Fruit fly (Drosophila melanogaster): ENCODE data around the gene CG42537.
A peak's percentile ranks its signal among the peaks of the same experiment; 100 is the strongest.

CG42537 gene

dm6 chr3R:6397611-6398092 is 20.1 kb downstream of the CG42537 start (continued):
- TF ChIP-seq Hmr (GFP tag; optimal IDR thresholded peaks at IDR 0.05), result peak; percentile 19
- no peak for TF ChIP-seq CG31224 (GFP tag; IDR thresholded peaks at IDR 0.05)
- TF ChIP-seq CG10274 (GFP tag; optimal IDR thresholded peaks at IDR 0.05), result peak; percentile 23
- TF ChIP-seq CG7786 (GFP tag; optimal IDR thresholded peaks at IDR 0.05), result peak; percentile 45
- TF ChIP-seq CG1233 (GFP tag; optimal IDR thresholded peaks at IDR 0.05), result peak; percentile 10
- peak; percentile 27; the same call in 1 of the 2 replicates for TF ChIP-seq al (GFP tag; IDR thresholded peaks at IDR 0.05)
- TF ChIP-seq CG7271 (tag; optimal IDR thresholded peaks at IDR 0.05), result no peak
- TF ChIP-seq crol (GFP tag; IDR thresholded peaks at IDR 0.05), result peak; percentile 52
- peak; percentile 28; the same call in 1 of the 2 replicates for TF ChIP-seq ssp (GFP tag; IDR thresholded peaks at IDR 0.05)
- no peak for TF ChIP-seq pum (GFP tag; optimal IDR thresholded peaks at IDR 0.05)
- TF ChIP-seq lbe (GFP tag; optimal IDR thresholded peaks at IDR 0.05), result no peak
- no peak for TF ChIP-seq cato (GFP tag; optimal IDR thresholded peaks at IDR 0.05; ENCODE audit: borderline replicate concordance)
- TF ChIP-seq dmrt99B (tag; optimal IDR thresholded peaks at IDR 0.05), result peak; percentile 56
- TF ChIP-seq CG5953 (GFP tag; IDR thresholded peaks at IDR 0.05), result no peak
- TF ChIP-seq CG11504 (tag; optimal IDR thresholded peaks at IDR 0.05), result peak; percentile 53
- no peak for TF ChIP-seq CG10147 (GFP tag; optimal IDR thresholded peaks at IDR 0.05)
- peak; percentile 6 for TF ChIP-seq CG17359 (tag; optimal IDR thresholded peaks at IDR 0.05)
- TF ChIP-seq Dbx (GFP tag; IDR thresholded peaks at IDR 0.05), result no peak
- TF ChIP-seq CG10431 (GFP tag; optimal IDR thresholded peaks at IDR 0.05), result no peak
- TF ChIP-seq ato (GFP tag; IDR thresholded peaks at IDR 0.05; ENCODE audit: partially characterized antibody), result no peak
- no peak for TF ChIP-seq yki (optimal IDR thresholded peaks at IDR 0.05)
- TF ChIP-seq bbx (GFP tag; IDR thresholded peaks at IDR 0.05; ENCODE audit: partially characterized antibody), result 0 out of 2 replicates have a peak, but pooled peaks have one; percentile 24
- peak; percentile 58; the same call in 1 of the 3 replicates for TF ChIP-seq hb (GFP tag; IDR thresholded peaks at IDR 0.05; ENCODE audit: partially characterized antibody)
- TF ChIP-seq CG1024 (GFP tag; IDR thresholded peaks at IDR 0.05), result no peak
- 0 out of 3 replicates have a peak, but pooled peaks have one; percentile 52 for TF ChIP-seq dysf (GFP tag; IDR thresholded peaks at IDR 0.05)
- TF ChIP-seq CG12769 (tag; optimal IDR thresholded peaks at IDR 0.05), result peak; percentile 7
- TF ChIP-seq pb (GFP tag; optimal IDR thresholded peaks at IDR 0.05), result no peak
- TF ChIP-seq gcm (GFP tag; optimal IDR thresholded peaks at IDR 0.05), result no peak
- TF ChIP-seq CG17361 (GFP tag; IDR thresholded peaks at IDR 0.05), result peak; percentile 36; the same call in 1 of the 3 replicates
- no peak for TF ChIP-seq br (optimal IDR thresholded peaks at IDR 0.05)
- TF ChIP-seq zen (tag; optimal IDR thresholded peaks at IDR 0.05), result no peak
- TF ChIP-seq gsb-n (tag; optimal IDR thresholded peaks at IDR 0.05), result no peak
- TF ChIP-seq sisA (GFP tag; IDR thresholded peaks at IDR 0.05), result no peak; the same call in 1 of the 2 replicates
- no peak for TF ChIP-seq Side (GFP tag; optimal IDR thresholded peaks at IDR 0.05)
- TF ChIP-seq cwo (GFP tag; optimal IDR thresholded peaks at IDR 0.05), result peak; percentile 9
- no peak for TF ChIP-seq onecut (GFP tag; IDR thresholded peaks at IDR 0.05)
- peak; percentile 47; the same call in 2 of the 3 replicates for TF ChIP-seq CG16813 (GFP tag; IDR thresholded peaks at IDR 0.05; ENCODE audit: partially characterized antibody)
- peak; percentile 2 for TF ChIP-seq Hsf (GFP tag; optimal IDR thresholded peaks at IDR 0.05)
- no peak for TF ChIP-seq zf30C (GFP tag; optimal IDR thresholded peaks at IDR 0.05)
- peak; percentile 34 for TF ChIP-seq NfI (GFP tag; optimal IDR thresholded peaks at IDR 0.05)
- 0 out of 2 replicates have a peak, but pooled peaks have one; percentile 23 for TF ChIP-seq Rfx (GFP tag; IDR thresholded peaks at IDR 0.05)
- TF ChIP-seq CG9932 (GFP tag; IDR thresholded peaks at IDR 0.05), result no peak
- no peak for TF ChIP-seq Nf-YB (GFP tag; optimal IDR thresholded peaks at IDR 0.05)
- peak; percentile 66 for TF ChIP-seq D19A (tag; optimal IDR thresholded peaks at IDR 0.05)
- TF ChIP-seq Aef1 (GFP tag; IDR thresholded peaks at IDR 0.05), result no peak
- TF ChIP-seq CG10979 (tag; optimal IDR thresholded peaks at IDR 0.05), result peak; percentile 6
- peak; percentile 50 for TF ChIP-seq CG18599 (GFP tag; optimal IDR thresholded peaks at IDR 0.05)
- peak; percentile 11 for TF ChIP-seq CG7556 (GFP tag; optimal IDR thresholded peaks at IDR 0.05)
- TF ChIP-seq Meics (GFP tag; optimal IDR thresholded peaks at IDR 0.05), result peak; percentile 3
- 0 out of 4 replicates have a peak, but pooled peaks have one; percentile 61 for TF ChIP-seq chinmo (GFP tag; IDR thresholded peaks at IDR 0.05; ENCODE audit: partially characterized antibody)

Data from whole organism, embryonic.